Fruit fly (Drosophila melanogaster): ENCODE data around the gene CG46301.

- TF ChIP-seq pan (optimal IDR thresholded peaks at IDR 0.05), result no peak
- no peak for TF ChIP-seq psq (optimal IDR thresholded peaks at IDR 0.05)
- no peak for TF ChIP-seq EcR (GFP tag; optimal IDR thresholded peaks at IDR 0.05)
- TF ChIP-seq Dll (optimal IDR thresholded peaks at IDR 0.05), result no peak
- TF ChIP-seq CG8478 (optimal IDR thresholded peaks at IDR 0.05), result no peak
Measured at dm6 chr2L:14095683-14096082, 8.2 kb upstream of the CG46301 start.
